Fruit fly (Drosophila melanogaster): Measurements from ENCODE around the gene NimC1.

DNA sequence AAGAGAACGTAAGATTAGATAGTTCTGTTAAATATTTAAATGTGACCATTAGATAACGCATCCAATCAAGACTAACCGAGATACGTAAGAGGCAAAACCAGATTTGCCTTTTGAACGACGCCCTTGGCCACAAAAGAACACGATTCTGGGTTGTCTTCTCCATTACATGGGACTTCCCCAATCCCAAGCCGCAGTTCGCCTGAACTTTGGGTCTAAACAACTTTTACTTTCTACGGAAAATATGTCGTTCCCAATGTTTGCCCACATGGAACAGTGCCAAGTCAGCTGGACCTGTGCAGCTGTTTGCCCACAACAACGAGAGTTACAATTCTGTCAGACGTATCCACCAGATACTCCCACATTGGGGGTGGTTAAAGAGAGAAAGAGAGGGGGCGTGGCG lies 26.8 kb downstream of the NimC1 start:
- no peak for TF ChIP-seq psq (optimal IDR thresholded peaks at IDR 0.05)
- no peak for TF ChIP-seq h (optimal IDR thresholded peaks at IDR 0.05)
- no peak for TF ChIP-seq insv (optimal IDR thresholded peaks at IDR 0.05)
- no peak for TF ChIP-seq ttk (optimal IDR thresholded peaks at IDR 0.05)
- TF ChIP-seq Myc (optimal IDR thresholded peaks at IDR 0.05): no peak
- TF ChIP-seq Sin3A (optimal IDR thresholded peaks at IDR 0.05): no peak

Measured in Kc167 (cell line).